Fruit fly (Drosophila melanogaster) whole organism: ENCODE results near the gene CG46523.

Experiments used
- CG8478 ChIP-seq: fragments of >200 bp; optimal IDR thresholded peaks from 2 replicates; lab custom pipeline; 2018; ENCODE audit warnings: inconsistent platforms
- EcR ChIP-seq, 2 experiments: fragments of >200 bp; optimal IDR thresholded peaks; 2 replicates each; lab custom pipeline; 2017; ENCODE audit warnings: missing biosample characterization in 2 of 2, missing genetic modification characterization in 2 of 2, missing genetic modification reagents in 2 of 2
- pan ChIP-seq: fragments of >200 bp; optimal IDR thresholded peaks from 2 replicates; lab custom pipeline; 2017
- psq ChIP-seq: fragments of >200 bp; optimal IDR thresholded peaks from 2 replicates; lab custom pipeline; 2017

DNA sequence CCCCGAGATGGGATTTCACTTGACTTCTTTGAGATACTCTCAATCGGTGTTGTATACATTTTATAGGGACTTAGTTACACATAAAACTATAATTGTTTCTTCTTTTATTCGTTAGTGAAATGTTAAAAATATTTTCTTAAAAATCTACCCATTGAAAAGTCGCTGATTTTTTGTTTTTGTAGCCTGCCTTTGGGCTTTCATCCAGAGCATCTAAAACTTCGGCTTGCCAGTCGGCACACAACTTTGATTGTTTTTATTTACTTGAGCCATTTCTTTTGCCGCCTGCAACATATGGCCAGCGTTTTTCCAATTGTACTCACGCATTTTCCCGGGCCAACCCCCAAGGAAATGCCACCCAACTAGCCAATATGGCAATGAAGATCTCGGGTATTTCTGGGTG is 47.0 kb downstream of the CG46523 start:
- TF ChIP-seq EcR (GFP tag; optimal IDR thresholded peaks at IDR 0.05; lab: Kevin White, UChicago) (no peak), CG8478 (lab: Kevin White, UChicago) (no peak), pan (no peak), psq (no peak)
